Fruit fly (Drosophila melanogaster): ENCODE results near the gene CG10600.
A peak's percentile ranks its signal among the peaks of the same experiment; 100 is the strongest.

CG10600 gene

DNA sequence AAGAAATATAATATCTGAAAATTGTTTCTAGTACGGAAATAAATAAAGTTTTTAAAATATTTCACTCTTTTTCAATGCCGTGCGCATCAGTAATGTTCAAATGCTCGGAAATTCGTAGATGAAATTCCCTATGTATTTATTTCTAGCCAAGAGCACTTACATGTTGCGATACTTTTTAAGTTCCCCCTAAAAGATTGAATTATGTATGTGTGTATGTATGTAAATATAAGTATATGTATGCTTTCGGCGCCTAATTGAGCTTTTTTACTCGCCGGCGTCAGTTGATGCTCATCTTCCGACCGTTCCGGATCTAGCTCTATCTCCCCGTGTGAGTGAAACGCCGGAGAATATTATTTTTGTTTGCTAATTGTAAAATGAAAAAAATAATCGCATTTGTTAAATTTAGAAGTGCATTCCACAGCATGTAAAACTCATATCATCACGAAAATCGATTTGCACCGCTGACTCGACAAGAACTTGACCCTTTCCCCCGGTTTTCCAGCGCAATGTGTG is 12.9 kb downstream of the CG10600 start, which contains the start of gene Ugt36E1:
Gene Ugt36E1, plus strand, starts transcription at position 275 of the 513 bp plus-strand sequence.
- TF ChIP-seq CG11504 (tag; optimal IDR thresholded peaks at IDR 0.05) = peak; percentile 62
- TF ChIP-seq stc (GFP tag; IDR thresholded peaks at IDR 0.05) = no peak
- no peak for TF ChIP-seq croc (GFP tag; conservative IDR thresholded peaks at IDR 0.05)
- no peak for TF ChIP-seq bab2 (GFP tag; optimal IDR thresholded peaks at IDR 0.05)
- TF ChIP-seq Atf3 (GFP tag; optimal IDR thresholded peaks at IDR 0.05) = no peak
- no peak for TF ChIP-seq CG10654 (GFP tag; optimal IDR thresholded peaks at IDR 0.05)
- no peak for TF ChIP-seq klu (GFP tag; IDR thresholded peaks at IDR 0.05)
- no peak for TF ChIP-seq CG14050 (GFP tag; IDR thresholded peaks at IDR 0.05)
- TF ChIP-seq gem (tag; optimal IDR thresholded peaks at IDR 0.05) = no peak
- TF ChIP-seq bigmax (GFP tag; optimal IDR thresholded peaks at IDR 0.05) = no peak
- TF ChIP-seq CG15514 (GFP tag; optimal IDR thresholded peaks at IDR 0.05) = peak; percentile 92
- no peak for TF ChIP-seq CG7987 (GFP tag; optimal IDR thresholded peaks at IDR 0.05)
- TF ChIP-seq CG31441 (GFP tag; IDR thresholded peaks at IDR 0.05) = no peak
- no peak for TF ChIP-seq BEAF-32 (GFP tag; optimal IDR thresholded peaks at IDR 0.05)
- TF ChIP-seq CG32767 (GFP tag; IDR thresholded peaks at IDR 0.05) = no peak
- TF ChIP-seq bbx (GFP tag; IDR thresholded peaks at IDR 0.05; ENCODE audit: partially characterized antibody) = no peak
- TF ChIP-seq CHES-1-like (GFP tag; optimal IDR thresholded peaks at IDR 0.05) = no peak
- TF ChIP-seq CG33213 (GFP tag; optimal IDR thresholded peaks at IDR 0.05) = no peak
- TF ChIP-seq Ravus (GFP tag; IDR thresholded peaks at IDR 0.05) = no peak
- no peak for TF ChIP-seq scrt (GFP tag; optimal IDR thresholded peaks at IDR 0.05)
- no peak for TF ChIP-seq Jarid2 (GFP tag; optimal IDR thresholded peaks at IDR 0.05)
- no peak for TF ChIP-seq hth (optimal IDR thresholded peaks at IDR 0.05)
- TF ChIP-seq sens (GFP tag) = peak; percentile 34
- no peak for TF ChIP-seq CG43689 (GFP tag; IDR thresholded peaks at IDR 0.05)
- TF ChIP-seq Deaf1 (tag; optimal IDR thresholded peaks at IDR 0.05) = peak; percentile 10
- TF ChIP-seq sob (GFP tag; IDR thresholded peaks at IDR 0.05) = no peak
- no peak for TF ChIP-seq Lpt (GFP tag; optimal IDR thresholded peaks at IDR 0.05)
- no peak for TF ChIP-seq CG13424 (tag; optimal IDR thresholded peaks at IDR 0.05)
- TF ChIP-seq CG5953 (GFP tag; IDR thresholded peaks at IDR 0.05) = no peak
- TF ChIP-seq gcm (GFP tag; optimal IDR thresholded peaks at IDR 0.05) = no peak
- no peak for TF ChIP-seq ab (GFP tag; optimal IDR thresholded peaks at IDR 0.05)
- TF ChIP-seq CG16863 (GFP tag; optimal IDR thresholded peaks at IDR 0.05) = no peak
- TF ChIP-seq Drgx (GFP tag; IDR thresholded peaks at IDR 0.05) = no peak
- no peak for TF ChIP-seq ap (GFP tag; IDR thresholded peaks at IDR 0.05)
- TF ChIP-seq Med (GFP tag) = peak; percentile 3
- peak; percentile 10 for TF ChIP-seq sd (tag; optimal IDR thresholded peaks at IDR 0.05)
- TF ChIP-seq ssp (GFP tag; IDR thresholded peaks at IDR 0.05) = no peak

DNA sequence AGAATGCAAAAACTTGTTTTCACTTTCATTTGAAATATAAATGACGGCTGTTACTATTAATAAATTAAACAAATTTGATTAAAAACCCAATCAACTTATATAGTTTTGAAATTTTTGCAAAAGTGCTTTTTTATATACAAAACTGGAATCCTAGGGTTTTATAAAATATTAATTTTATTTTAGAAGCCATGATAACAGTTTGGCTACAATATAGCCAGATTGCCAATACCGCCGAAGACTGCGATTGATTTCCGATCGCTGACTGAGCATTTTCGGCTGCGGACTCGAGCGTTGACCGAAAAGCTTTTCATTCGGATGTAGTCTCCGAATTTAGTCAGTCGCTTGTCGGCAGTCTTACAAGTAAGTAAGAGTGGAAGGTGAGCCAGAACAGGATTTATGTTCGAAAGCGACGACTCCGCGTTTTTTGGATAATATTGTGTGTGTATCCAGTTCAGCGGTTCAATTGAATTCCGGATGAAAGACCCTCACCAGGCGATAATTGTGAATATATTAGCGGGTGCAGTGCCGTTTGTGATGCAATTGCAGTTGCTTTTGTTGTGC is 16.2 kb downstream of the CG10600 start, which contains the start of gene Ugt36D1:
Gene Ugt36D1, plus strand, starts transcription at position 306 of the 561 bp plus-strand sequence.
- TF ChIP-seq Bgb (GFP tag; IDR thresholded peaks at IDR 0.05; ENCODE audit: partially characterized antibody) (peak; percentile 52), amos (GFP tag; IDR thresholded peaks at IDR 0.05; ENCODE audit: partially characterized antibody) (peak; percentile 41; the same call in 1 of the 2 replicates), ci (GFP tag; IDR thresholded peaks at IDR 0.05) (peak; percentile 74; the same call in 2 of the 3 replicates), cad (GFP tag; optimal IDR thresholded peaks at IDR 0.05) (no peak), slp2 (GFP tag; optimal IDR thresholded peaks at IDR 0.05) (no peak), cwo (GFP tag; optimal IDR thresholded peaks at IDR 0.05) (peak; percentile 57), CG14710 (tag; optimal IDR thresholded peaks at IDR 0.05) (peak; percentile 10), CG32767 (GFP tag; IDR thresholded peaks at IDR 0.05) (peak; percentile 69), corto (GFP tag; optimal IDR thresholded peaks at IDR 0.05) (peak; percentile 4), NfI (GFP tag; optimal IDR thresholded peaks at IDR 0.05) (peak; percentile 39), ftz-f1 (GFP tag; optimal IDR thresholded peaks at IDR 0.05) (peak; percentile 53), HmgZ (tag; optimal IDR thresholded peaks at IDR 0.05) (peak; percentile 6), CG10431 (GFP tag; optimal IDR thresholded peaks at IDR 0.05) (no peak), Sry-β (GFP tag; optimal IDR thresholded peaks at IDR 0.05) (peak; percentile 93), MBD-R2 (GFP tag; IDR thresholded peaks at IDR 0.05) (no peak), E2f1 (GFP tag; IDR thresholded peaks at IDR 0.05) (peak; percentile 36; the same call in 1 of the 2 replicates), so (GFP tag; IDR thresholded peaks at IDR 0.05) (0 out of 3 replicates have a peak, but pooled peaks have one; percentile 51)

Measured in whole organism, embryonic.